Worm (Caenorhabditis elegans) whole organism, late embryonic: Measurements from ENCODE around the gene F16B4.4.

ENCODE experiments used
- ahr-1 ChIP-seq: sonication (generic microtip); optimal IDR thresholded peaks from 2 replicates; lab custom pipeline; 2016; ENCODE audit warnings: missing genetic modification characterization, missing compliant biosample characterization
- ceh-14 ChIP-seq: sonication (generic microtip); optimal IDR thresholded peaks from 2 replicates; lab custom pipeline; 2016; ENCODE audit warnings: missing genotype, missing genetic modification characterization, missing compliant biosample characterization
- ceh-31 ChIP-seq: sonication (generic microtip); optimal IDR thresholded peaks from 2 replicates; lab custom pipeline; 2016; ENCODE audit warnings: missing genetic modification characterization, missing compliant biosample characterization
- dmd-4 ChIP-seq: sonication (generic microtip); optimal IDR thresholded peaks from 2 replicates; lab custom pipeline; 2016; ENCODE audit warnings: borderline replicate concordance, missing genetic modification characterization, missing compliant biosample characterization
- elt-2 ChIP-seq: sonication (generic microtip); optimal IDR thresholded peaks from 2 replicates; lab custom pipeline; 2016; ENCODE audit warnings: missing genetic modification reagents, missing genetic modification characterization, missing compliant biosample characterization
- hlh-13 ChIP-seq: fragments of 200-800 bp; sonication (Bioruptor generic); optimal IDR thresholded peaks from 2 replicates; lab custom pipeline; 2018; ENCODE audit warnings: mild to moderate bottlenecking, missing genetic modification characterization, missing compliant biosample characterization
- nhr-11 ChIP-seq: fragments of 150-350 bp; optimal IDR thresholded peaks from 2 replicates; lab custom pipeline; 2014; ENCODE audit warnings: missing biosample characterization, missing genetic modification characterization
- pqm-1 ChIP-seq: sonication (generic microtip); optimal IDR thresholded peaks from 2 replicates; lab custom pipeline; 2016; ENCODE audit warnings: missing genetic modification characterization, missing compliant biosample characterization
- tbx-2 ChIP-seq: sonication (generic microtip); optimal IDR thresholded peaks from 2 replicates; lab custom pipeline; 2016; ENCODE audit warnings: missing genetic modification characterization, missing compliant biosample characterization

ce11 chrV:1574599-1574998 is 19.2 kb upstream of the F16B4.4 start:
- TF ChIP-seq ahr-1, result no peak
- TF ChIP-seq nhr-11 (tag; lab: Kevin White, UChicago), result no peak
- TF ChIP-seq ceh-14 (tag; lab: Kevin White, UChicago), result no peak
- TF ChIP-seq ceh-31 (tag; lab: Kevin White, UChicago), result no peak
- TF ChIP-seq pqm-1 (tag; lab: Kevin White, UChicago), result no peak
- no peak for TF ChIP-seq dmd-4 (tag; lab: Kevin White, UChicago)
- no peak for TF ChIP-seq elt-2 (tag; lab: Kevin White, UChicago)
- TF ChIP-seq tbx-2 (tag; lab: Kevin White, UChicago), result no peak
- no peak for TF ChIP-seq hlh-13
